Worm (Caenorhabditis elegans) whole organism, mixed stage, embryonic: ENCODE measurements around the gene F26A1.8.

Experiments
- bed-3 ChIP-seq: fragments of 200-800 bp; sonication (Bioruptor generic); optimal IDR thresholded peaks from 3 replicates; lab custom pipeline; 2018; ENCODE audit warnings: mild to moderate bottlenecking, missing genetic modification characterization, moderate library complexity, missing compliant biosample characterization
- ceh-39 ChIP-seq: fragments of 150-350 bp; optimal IDR thresholded peaks from 2 replicates; lab custom pipeline; 2014; ENCODE audit warnings: missing biosample characterization, missing genetic modification characterization
- ceh-43 ChIP-seq: fragments of 200-800 bp; sonication (Bioruptor generic); optimal IDR thresholded peaks from 2 replicates; lab custom pipeline; 2018; ENCODE audit warnings: mild to moderate bottlenecking, missing genetic modification characterization, moderate library complexity, missing compliant biosample characterization
- ceh-83 ChIP-seq: fragments of 200-800 bp; sonication (Bioruptor generic); optimal IDR thresholded peaks from 2 replicates; lab custom pipeline; 2018; ENCODE audit warnings: mild to moderate bottlenecking, missing genetic modification characterization, missing compliant biosample characterization
- cnd-1 ChIP-seq: fragments of 200-800 bp; sonication (Bioruptor generic); optimal IDR thresholded peaks from 2 replicates; lab custom pipeline; 2018; ENCODE audit warnings: mild to moderate bottlenecking, missing genetic modification characterization, missing compliant biosample characterization
- drap-1 ChIP-seq: fragments of 200-800 bp; sonication (Bioruptor generic); optimal IDR thresholded peaks from 3 replicates; lab custom pipeline; 2018; ENCODE audit warnings: mild to moderate bottlenecking, missing genetic modification characterization, missing compliant biosample characterization
- elt-3 ChIP-seq: fragments of 150-350 bp; optimal IDR thresholded peaks from 2 replicates; lab custom pipeline; 2014; ENCODE audit warnings: missing biosample characterization, missing genetic modification characterization
- flh-1 ChIP-seq: fragments of 200-800 bp; sonication (Bioruptor generic); optimal IDR thresholded peaks from 2 replicates; lab custom pipeline; 2018; ENCODE audit warnings: mild to moderate bottlenecking, missing genetic modification characterization, moderate library complexity, missing compliant biosample characterization
- hlh-1 ChIP-seq: fragments of 150-350 bp; optimal IDR thresholded peaks from 2 replicates; lab custom pipeline; 2014; ENCODE audit warnings: missing biosample characterization, missing genetic modification reagents, missing genetic modification characterization
- lsy-2 ChIP-seq: fragments of 150-350 bp; optimal IDR thresholded peaks from 2 replicates; lab custom pipeline; 2014; ENCODE audit warnings: missing biosample characterization, missing genetic modification characterization
- nhr-12 ChIP-seq: fragments of 150-350 bp; optimal IDR thresholded peaks from 2 replicates; lab custom pipeline; 2014; ENCODE audit warnings: missing biosample characterization, missing genetic modification characterization
- nhr-76 ChIP-seq: sonication (generic microtip); optimal IDR thresholded peaks from 2 replicates; lab custom pipeline; 2017; ENCODE audit warnings: missing biosample characterization, missing genetic modification characterization
- pha-4 ChIP-seq: fragments of 150-350 bp; optimal IDR thresholded peaks from 2 replicates; lab custom pipeline; 2018; ENCODE audit warnings: missing biosample characterization, missing genetic modification reagents, missing genetic modification characterization
- sptf-1 ChIP-seq: sonication (generic microtip); optimal IDR thresholded peaks from 2 replicates; lab custom pipeline; 2017; ENCODE audit warnings: mild to moderate bottlenecking, missing genetic modification characterization, moderate library complexity, missing compliant biosample characterization
- unc-120 ChIP-seq: sonication (generic microtip); optimal IDR thresholded peaks from 2 replicates; lab custom pipeline; 2017; ENCODE audit warnings: missing genetic modification characterization, missing compliant biosample characterization; ENCODE audit not compliant: poor library complexity, severe bottlenecking
- unc-62 ChIP-seq: fragments of 150-350 bp; optimal IDR thresholded peaks from 2 replicates; lab custom pipeline; 2014; ENCODE audit warnings: missing biosample characterization, missing genetic modification reagents, missing genetic modification characterization

Gene F26A1.8

ce11 chrIII:4778003-4778402 is 44.0 kb downstream of the F26A1.8 start, which contains the start of gene B0393.7:
Gene B0393.7, minus strand, starts transcription at chrIII:4778103.
- TF ChIP-seq ceh-43 (GFP tag; lab: Kevin White, UChicago) (no peak), nhr-76 (tag; lab: Kevin White, UChicago) (no peak), ceh-39 (tag; lab: Kevin White, UChicago) (no peak), pha-4 (tag; lab: Kevin White, UChicago) (no peak), bed-3 (GFP tag; lab: Kevin White, UChicago) (no peak), cnd-1 (tag; lab: Kevin White, UChicago) (no peak), unc-62 (GFP tag; lab: Kevin White, UChicago) (no peak), hlh-1 (tag; lab: Kevin White, UChicago) (no peak), sptf-1 (tag; lab: Kevin White, UChicago) (no peak), flh-1 (GFP tag; lab: Kevin White, UChicago) (no peak), nhr-12 (no peak), elt-3 (no peak), unc-120 (tag; lab: Kevin White, UChicago) (no peak), lsy-2 (tag; lab: Kevin White, UChicago) (no peak), drap-1 (GFP tag; lab: Kevin White, UChicago) (no peak), ceh-83 (no peak)
